Fruit fly (Drosophila melanogaster) whole organism, embryonic: ENCODE results near the gene NfI.

Experiments used
- CG10321 ChIP-seq: fragments of 200-800 bp; sonication (Bioruptor generic); IDR thresholded peaks from 2 replicates; pipeline ENCODE4 v1.3.6; 2022; ENCODE audit warnings: missing biosample characterization, missing genetic modification characterization
- CG10431 ChIP-seq: fragments of 200-800 bp; sonication (Bioruptor generic); optimal IDR thresholded peaks from 3 replicates; lab custom pipeline; 2018; ENCODE audit warnings: missing biosample characterization, mild to moderate bottlenecking, missing genetic modification characterization
- CG12236 ChIP-seq: fragments of 200-800 bp; sonication (Bioruptor generic); optimal IDR thresholded peaks from 2 replicates; lab custom pipeline; 2016; ENCODE audit warnings: missing biosample characterization, missing genetic modification characterization
- CG12942 ChIP-seq: fragments of 200-800 bp; sonication (Bioruptor generic); optimal IDR thresholded peaks from 3 replicates; lab custom pipeline; 2016; ENCODE audit warnings: missing biosample characterization, missing genetic modification characterization
- CG14965 ChIP-seq: fragments of 200-800 bp; sonication (Bioruptor generic); optimal IDR thresholded peaks from 2 replicates; lab custom pipeline; 2016; ENCODE audit warnings: missing biosample characterization, missing genetic modification characterization, borderline replicate concordance
- CG15269 ChIP-seq: fragments of 200-800 bp; sonication (Bioruptor generic); optimal IDR thresholded peaks from 2 replicates; lab custom pipeline; 2018; ENCODE audit warnings: missing biosample characterization, mild to moderate bottlenecking, missing genetic modification characterization, moderate library complexity
- CG15601 ChIP-seq: fragments of 200-800 bp; sonication (Bioruptor generic); optimal IDR thresholded peaks from 3 replicates; lab custom pipeline; 2019; ENCODE audit warnings: missing biosample characterization, mild to moderate bottlenecking, missing genetic modification characterization, moderate library complexity
- CG16813 ChIP-seq: fragments of 200-800 bp; sonication (Bioruptor generic); IDR thresholded peaks from 3 replicates; pipeline ENCODE4 v1.3.6; 2022; ENCODE audit warnings: missing biosample characterization, missing genetic modification characterization; ENCODE audit not compliant: partially characterized antibody
- CG17361 ChIP-seq: fragments of 200-800 bp; sonication (Bioruptor generic); IDR thresholded peaks from 3 replicates; pipeline ENCODE4 v1.3.6; 2022; ENCODE audit warnings: missing biosample characterization, missing genetic modification characterization
- CG2875 ChIP-seq: fragments of 200-800 bp; sonication (Bioruptor generic); optimal IDR thresholded peaks from 2 replicates; lab custom pipeline; 2017; ENCODE audit warnings: missing biosample characterization, mild to moderate bottlenecking, missing genetic modification characterization, missing genetic modification reagents
- CG30403 ChIP-seq: fragments of 200-800 bp; sonication (Bioruptor generic); optimal IDR thresholded peaks from 3 replicates; lab custom pipeline; 2016; ENCODE audit warnings: missing biosample characterization, missing genetic modification characterization
- CG32767 ChIP-seq: fragments of 200-800 bp; sonication (Bioruptor generic); IDR thresholded peaks from 2 replicates; pipeline ENCODE4 v1.3.6; 2022; ENCODE audit warnings: missing biosample characterization, missing genetic modification characterization
- CG3726 ChIP-seq: fragments of 200-800 bp; sonication (Bioruptor generic); IDR thresholded peaks from 3 replicates; pipeline ENCODE4, ENCODE4 v1.3.6; 2022; ENCODE audit warnings: missing biosample characterization, missing genetic modification characterization
- CG4854 ChIP-seq: fragments of 200-800 bp; sonication (Bioruptor generic); optimal IDR thresholded peaks from 2 replicates; lab custom pipeline; 2016; ENCODE audit warnings: missing biosample characterization, missing genetic modification characterization, inconsistent platforms
- CG6654 ChIP-seq: fragments of 200-800 bp; sonication (Bioruptor generic); optimal IDR thresholded peaks from 2 replicates; lab custom pipeline; 2017; ENCODE audit warnings: missing biosample characterization, mild to moderate bottlenecking, missing genetic modification characterization
- CG7963 ChIP-seq: fragments of 200-800 bp; sonication (Bioruptor generic); IDR thresholded peaks from 3 replicates; pipeline ENCODE4 v1.3.6; 2022; ENCODE audit warnings: missing biosample characterization, missing genetic modification characterization; ENCODE audit not compliant: partially characterized antibody
- CG8388 ChIP-seq: fragments of 200-800 bp; sonication (Bioruptor generic); optimal IDR thresholded peaks from 2 replicates; lab custom pipeline; 2019; ENCODE audit warnings: missing biosample characterization, mild to moderate bottlenecking, missing genetic modification characterization, moderate library complexity
- Doc2 ChIP-seq: fragments of 200-800 bp; sonication (Bioruptor generic); IDR thresholded peaks from 2 replicates; pipeline ENCODE4 v1.3.6; 2022; ENCODE audit warnings: missing biosample characterization, missing genetic modification characterization
- H2.0 ChIP-seq: fragments of 200-800 bp; sonication (Bioruptor generic); IDR thresholded peaks from 2 replicates; pipeline ENCODE4 v1.3.6; 2022; ENCODE audit warnings: missing biosample characterization, missing genetic modification characterization
- HLH3B ChIP-seq: fragments of 200-800 bp; sonication (Bioruptor generic); IDR thresholded peaks from 2 replicates; pipeline ENCODE4 v1.3.6; 2022; ENCODE audit warnings: missing biosample characterization, missing genetic modification characterization
- HLH4C ChIP-seq: fragments of 200-800 bp; sonication (Bioruptor generic); IDR thresholded peaks from 3 replicates; pipeline ENCODE4 v1.3.6; 2022; ENCODE audit warnings: missing biosample characterization, missing genetic modification characterization; ENCODE audit not compliant: partially characterized antibody
- MESR4 ChIP-seq: fragments of 200-800 bp; sonication (Bioruptor generic); optimal IDR thresholded peaks from 2 replicates; lab custom pipeline; 2018; ENCODE audit warnings: missing biosample characterization, mild to moderate bottlenecking, missing genetic modification characterization, moderate library complexity
- PHDP ChIP-seq: fragments of 200-800 bp; sonication (Bioruptor generic); optimal IDR thresholded peaks from 3 replicates; lab custom pipeline; 2018; ENCODE audit warnings: missing biosample characterization, mild to moderate bottlenecking, missing genetic modification characterization, moderate library complexity
- Scr ChIP-seq: fragments of 200-800 bp; sonication (Bioruptor generic); IDR thresholded peaks from 2 replicates; pipeline ENCODE4 v1.3.6; 2022; ENCODE audit warnings: missing biosample characterization, missing genetic modification characterization; ENCODE audit not compliant: partially characterized antibody
- Sox102F ChIP-seq: fragments of 200-800 bp; sonication (Bioruptor generic); optimal IDR thresholded peaks from 2 replicates; lab custom pipeline; 2018; ENCODE audit warnings: missing biosample characterization, mild to moderate bottlenecking, missing genetic modification characterization, moderate library complexity
- Usf ChIP-seq: fragments of 200-800 bp; sonication (Bioruptor generic); optimal IDR thresholded peaks from 2 replicates; lab custom pipeline; 2017; ENCODE audit warnings: missing genotype, missing biosample characterization, missing genetic modification characterization
- Xbp1 ChIP-seq: fragments of 200-800 bp; sonication (Bioruptor generic); optimal IDR thresholded peaks from 3 replicates; lab custom pipeline; 2016; ENCODE audit warnings: missing biosample characterization, mild to moderate bottlenecking, missing genetic modification characterization
- aop ChIP-seq: fragments of 200-800 bp; sonication (Bioruptor generic); IDR thresholded peaks from 2 replicates; pipeline ENCODE4 v1.3.6; 2022; ENCODE audit warnings: missing biosample characterization, missing genetic modification characterization
- bcd ChIP-seq: fragments of 200-800 bp; sonication (Bioruptor generic); optimal IDR thresholded peaks from 2 replicates; lab custom pipeline; 2017; ENCODE audit warnings: missing biosample characterization, mild to moderate bottlenecking, missing genetic modification characterization
- bigmax ChIP-seq: fragments of 200-800 bp; sonication (Bioruptor generic); optimal IDR thresholded peaks from 2 replicates; lab custom pipeline; 2018; ENCODE audit warnings: missing biosample characterization, mild to moderate bottlenecking, missing genetic modification characterization
- bowl ChIP-seq: fragments of 200-800 bp; sonication (Bioruptor generic); IDR thresholded peaks from 2 replicates; pipeline ENCODE4 v1.3.6; 2022; ENCODE audit warnings: missing biosample characterization, missing genetic modification characterization
- caup ChIP-seq: fragments of 200-800 bp; sonication (Bioruptor generic); optimal IDR thresholded peaks from 3 replicates; lab custom pipeline; 2017; ENCODE audit warnings: missing biosample characterization, mild to moderate bottlenecking, missing genetic modification characterization, moderate library complexity; ENCODE audit not compliant: severe bottlenecking
- corto ChIP-seq: fragments of 200-800 bp; sonication (Bioruptor generic); optimal IDR thresholded peaks from 2 replicates; lab custom pipeline; 2016; ENCODE audit warnings: missing biosample characterization, mild to moderate bottlenecking, missing genetic modification characterization, moderate library complexity
- en ChIP-seq: fragments of 200-800 bp; sonication (Bioruptor generic); optimal IDR thresholded peaks from 2 replicates; lab custom pipeline; 2016; ENCODE audit warnings: missing biosample characterization, missing genetic modification characterization
- hth ChIP-seq: fragments of >200 bp; optimal IDR thresholded peaks from 2 replicates; lab custom pipeline; 2017; ENCODE audit warnings: inconsistent platforms
- ind ChIP-seq: fragments of 200-800 bp; sonication (Bioruptor generic); optimal IDR thresholded peaks from 3 replicates; lab custom pipeline; 2016; ENCODE audit warnings: missing biosample characterization, missing genetic modification characterization
- jing ChIP-seq: fragments of 200-800 bp; sonication (Bioruptor generic); optimal IDR thresholded peaks from 2 replicates; lab custom pipeline; 2018; ENCODE audit warnings: missing biosample characterization, mild to moderate bottlenecking, missing genetic modification characterization
- odd ChIP-seq: fragments of 200-800 bp; sonication (Bioruptor generic); optimal IDR thresholded peaks from 2 replicates; lab custom pipeline; 2017; ENCODE audit warnings: missing biosample characterization, mild to moderate bottlenecking, missing genetic modification characterization
- pb ChIP-seq: fragments of 200-800 bp; sonication (Bioruptor generic); optimal IDR thresholded peaks from 3 replicates; lab custom pipeline; 2016; ENCODE audit warnings: missing biosample characterization, missing genetic modification characterization
- peb ChIP-seq: fragments of 200-800 bp; sonication (Bioruptor generic); IDR thresholded peaks from 2 replicates; pipeline ENCODE4 v1.3.6; 2022; ENCODE audit warnings: missing biosample characterization, missing genetic modification characterization
- pnt ChIP-seq: fragments of 200-800 bp; sonication (Bioruptor generic); optimal IDR thresholded peaks from 3 replicates; lab custom pipeline; 2016; ENCODE audit warnings: missing biosample characterization, missing genetic modification characterization
- run ChIP-seq: fragments of 200-800 bp; sonication (Bioruptor generic); optimal IDR thresholded peaks from 3 replicates; lab custom pipeline; 2018; ENCODE audit warnings: missing biosample characterization, mild to moderate bottlenecking, missing genetic modification characterization
- seq ChIP-seq: fragments of 200-800 bp; sonication (Bioruptor generic); IDR thresholded peaks from 2 replicates; pipeline ENCODE4 v1.3.6; 2022; ENCODE audit warnings: missing biosample characterization, missing genetic modification characterization
- so ChIP-seq: fragments of 200-800 bp; sonication (Bioruptor generic); IDR thresholded peaks from 3 replicates; pipeline ENCODE4 v1.3.6; 2022; ENCODE audit warnings: missing biosample characterization, missing genetic modification characterization
- ssp ChIP-seq: fragments of 200-800 bp; sonication (Bioruptor generic); IDR thresholded peaks from 2 replicates; pipeline ENCODE4 v1.3.6; 2022; ENCODE audit warnings: missing biosample characterization, missing genetic modification characterization
- trem ChIP-seq: fragments of 200-800 bp; optimal IDR thresholded peaks from 3 replicates; lab custom pipeline; 2019; ENCODE audit warnings: missing biosample characterization, mild to moderate bottlenecking, missing genetic modification characterization, moderate library complexity
- wdn ChIP-seq: fragments of 200-800 bp; sonication (Bioruptor generic); IDR thresholded peaks from 2 replicates; pipeline ENCODE4 v1.3.6; 2022; ENCODE audit warnings: missing biosample characterization, missing genetic modification characterization
- z ChIP-seq: fragments of 200-800 bp; sonication (Bioruptor generic); IDR thresholded peaks from 3 replicates; pipeline ENCODE4 v1.3.6; 2022; ENCODE audit warnings: missing biosample characterization, missing genetic modification characterization
- zfh2 ChIP-seq: fragments of 200-800 bp; sonication (Bioruptor generic); optimal IDR thresholded peaks from 2 replicates; lab custom pipeline; 2016; ENCODE audit warnings: missing biosample characterization, missing genetic modification characterization

Gene NfI

DNA sequence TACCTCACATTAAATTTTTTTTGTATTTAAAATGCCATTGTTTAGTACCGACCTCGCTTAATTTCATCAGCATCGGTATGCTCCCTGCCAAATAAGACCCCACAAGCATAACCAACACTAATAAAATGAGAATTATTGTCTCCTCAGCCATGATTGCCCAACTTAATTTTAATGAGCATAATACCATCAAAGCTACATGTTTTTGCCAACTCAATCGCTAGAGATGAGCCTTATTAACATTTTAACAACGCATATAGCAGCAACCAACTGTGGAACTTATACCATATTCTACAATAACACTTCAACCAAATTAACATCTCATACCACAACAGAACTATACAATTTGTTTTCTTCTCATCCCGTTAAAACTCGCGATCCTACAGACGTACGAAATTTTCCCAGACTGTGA lies 37.5 kb upstream of the NfI start, which contains the start of gene Zip102B (continued):
- no peak for TF ChIP-seq CG14965
- peak; percentile 98 for TF ChIP-seq ssp (GFP tag; lab: Robert Waterston, UW)
- TF ChIP-seq CG32767 (GFP tag; lab: Robert Waterston, UW): no peak
- TF ChIP-seq CG15601 (tag; lab: Kevin White, UChicago): no peak
- peak; percentile 13 for TF ChIP-seq odd
- TF ChIP-seq CG10431: peak; percentile 64
- TF ChIP-seq zfh2 (GFP tag; lab: Kevin White, UChicago): no peak
- peak; percentile 98 for TF ChIP-seq MESR4 (GFP tag; lab: Kevin White, UChicago)
- no peak for TF ChIP-seq CG30403 (GFP tag; lab: Kevin White, UChicago)
- peak; percentile 26 for TF ChIP-seq trem (tag; lab: Kevin White, UChicago)

DNA sequence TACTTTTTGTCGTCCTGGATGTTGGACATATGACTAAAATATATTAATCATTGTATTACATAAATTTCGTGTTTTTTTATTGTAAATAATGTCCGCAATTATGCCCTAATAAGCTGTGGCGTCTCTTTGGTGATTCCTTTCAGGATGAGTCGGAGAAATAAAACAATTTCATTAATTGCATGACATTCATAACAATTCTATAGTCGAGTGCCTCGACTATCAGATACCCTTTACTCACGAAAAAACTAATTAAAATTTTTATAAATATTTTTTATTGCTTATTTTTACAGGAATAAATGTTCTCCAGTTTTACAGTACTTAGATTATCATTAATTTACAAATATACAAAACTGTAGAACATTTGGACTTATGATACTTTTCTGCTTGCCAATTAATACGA lies 34.5 kb upstream of the NfI start:
- TF ChIP-seq Sox102F (GFP tag; lab: Kevin White, UChicago) (no peak), bowl (GFP tag; lab: Robert Waterston, UW) (no peak), pnt (GFP tag; lab: Kevin White, UChicago) (no peak), CG15269 (tag; lab: Kevin White, UChicago) (no peak), Doc2 (GFP tag; lab: Robert Waterston, UW) (no peak), CG4854 (GFP tag; lab: Kevin White, UChicago) (no peak), bcd (no peak), Scr (peak; percentile 51; the same call in 1 of the 2 replicates), CG16813 (GFP tag; lab: Robert Waterston, UW) (peak; percentile 44; the same call in 1 of the 3 replicates), HLH4C (GFP tag; lab: Robert Waterston, UW) (peak; percentile 72), CG7963 (GFP tag; lab: Robert Waterston, UW) (0 out of 3 replicates have a peak, but pooled peaks have one; percentile 53)

DNA sequence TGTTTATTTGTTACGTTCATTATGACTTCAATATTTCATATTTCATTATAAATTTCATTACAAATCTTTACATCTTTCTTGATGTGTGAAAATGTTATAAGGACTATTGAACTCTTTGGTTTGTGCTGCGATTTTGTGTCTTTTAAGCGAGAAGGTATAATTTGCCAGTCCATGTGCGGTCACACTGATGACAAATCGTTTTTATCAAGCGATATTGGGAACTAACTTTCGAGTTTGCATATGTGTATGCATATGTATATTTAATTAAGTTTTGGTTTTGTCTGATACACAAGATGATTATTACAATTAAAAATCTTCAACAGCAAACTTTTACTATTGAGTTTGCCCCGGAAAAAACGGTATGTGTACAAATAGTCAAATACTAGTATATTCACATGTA lies 31.8 kb upstream of the NfI start, which contains the start of gene Rad23:
Gene Rad23 (plus strand): TSS at position 163 of the 400 bp plus-strand sequence.
- TF ChIP-seq Usf (GFP tag; lab: Kevin White, UChicago): no peak
- no peak for TF ChIP-seq peb (GFP tag; lab: Robert Waterston, UW)
- TF ChIP-seq ind (GFP tag; lab: Kevin White, UChicago): no peak
- no peak for TF ChIP-seq en (GFP tag; lab: Kevin White, UChicago)
- no peak for TF ChIP-seq CG10321 (GFP tag; lab: Robert Waterston, UW)
- TF ChIP-seq z (GFP tag; lab: Robert Waterston, UW): no peak
- TF ChIP-seq CG10431: no peak
- no peak for TF ChIP-seq so (GFP tag; lab: Robert Waterston, UW)
- no peak for TF ChIP-seq CG12942 (GFP tag; lab: Kevin White, UChicago)
- no peak for TF ChIP-seq run (tag; lab: Kevin White, UChicago)
- TF ChIP-seq PHDP: no peak
- no peak for TF ChIP-seq hth (lab: Kevin White, UChicago)
- no peak for TF ChIP-seq CG6654 (GFP tag; lab: Kevin White, UChicago)
- no peak for TF ChIP-seq caup (GFP tag; lab: Kevin White, UChicago)
- no peak for TF ChIP-seq wdn (GFP tag; lab: Robert Waterston, UW)
- no peak for TF ChIP-seq CG12236 (GFP tag; lab: Kevin White, UChicago)
- peak; percentile 32 for TF ChIP-seq CG15601 (tag; lab: Kevin White, UChicago)
- TF ChIP-seq CG8388 (GFP tag; lab: Kevin White, UChicago): no peak
- no peak for TF ChIP-seq pb (GFP tag; lab: Kevin White, UChicago)
- no peak for TF ChIP-seq aop
- no peak for TF ChIP-seq seq (GFP tag; lab: Robert Waterston, UW)
- no peak for TF ChIP-seq H2.0 (GFP tag; lab: Robert Waterston, UW)
- TF ChIP-seq Xbp1 (GFP tag; lab: Kevin White, UChicago): peak; percentile 30
- no peak for TF ChIP-seq corto (GFP tag; lab: Kevin White, UChicago)
- TF ChIP-seq HLH3B (GFP tag; lab: Robert Waterston, UW): no peak
- TF ChIP-seq jing (GFP tag; lab: Kevin White, UChicago): no peak
- no peak for TF ChIP-seq bigmax (GFP tag; lab: Kevin White, UChicago)
- no peak for TF ChIP-seq CG3726 (GFP tag; lab: Robert Waterston, UW)
- no peak for TF ChIP-seq CG2875 (GFP tag; lab: Kevin White, UChicago)
- peak; percentile 42; the same call in 1 of the 3 replicates for TF ChIP-seq CG17361 (GFP tag; lab: Robert Waterston, UW)
